Worm (Caenorhabditis elegans) whole organism, midembryonic: ENCODE data around the gene gsp-2.

ENCODE experiments used
- klf-2 ChIP-seq: fragments of 200-800 bp; sonication (Bioruptor generic); conservative IDR thresholded peaks from 2 replicates; pipeline ENCODE4 v1.3.6; 2022; ENCODE audit warnings: missing genetic modification reagents, missing genetic modification characterization, missing compliant biosample characterization
- ref-1 ChIP-seq: fragments of 200-800 bp; sonication (Bioruptor generic); conservative IDR thresholded peaks from 2 replicates; pipeline ENCODE4 v1.3.6; 2022; ENCODE audit warnings: missing genetic modification reagents, missing genetic modification characterization, missing compliant biosample characterization
- ztf-23 ChIP-seq: fragments of 200-800 bp; sonication (Bioruptor generic); IDR thresholded peaks from 2 replicates; pipeline ENCODE4 v1.3.6; 2022; ENCODE audit warnings: missing genetic modification reagents, missing genetic modification characterization, missing compliant biosample characterization

- TF ChIP-seq klf-2 (no peak), ref-1 (no peak), ztf-23 (no peak)
Observed at ce11 chrIII:7374681-7375271, 38.4 kb downstream of the gsp-2 start, which contains the start of gene mml-1.
